Fruit fly (Drosophila melanogaster) whole organism, embryonic: ENCODE measurements around the gene Prp5.

Source experiments
- CG10209 ChIP-seq: fragments of 200-800 bp; sonication (Bioruptor generic); optimal IDR thresholded peaks from 3 replicates; lab custom pipeline; 2017; ENCODE audit warnings: missing biosample characterization, mild to moderate bottlenecking, missing genetic modification characterization, missing genetic modification reagents
- CG10431 ChIP-seq: fragments of 200-800 bp; sonication (Bioruptor generic); optimal IDR thresholded peaks from 3 replicates; lab custom pipeline; 2018; ENCODE audit warnings: missing biosample characterization, mild to moderate bottlenecking, missing genetic modification characterization
- CG10979 ChIP-seq: fragments of 200-800 bp; sonication (Bioruptor generic); optimal IDR thresholded peaks from 2 replicates; lab custom pipeline; 2018; ENCODE audit warnings: missing biosample characterization, mild to moderate bottlenecking, missing genetic modification characterization, moderate library complexity
- CG13894 ChIP-seq: fragments of 200-800 bp; sonication (Bioruptor generic); optimal IDR thresholded peaks from 3 replicates; lab custom pipeline; 2018; ENCODE audit warnings: missing biosample characterization, mild to moderate bottlenecking, missing genetic modification characterization, moderate library complexity
- CG14050 ChIP-seq: fragments of 200-800 bp; sonication (Bioruptor generic); IDR thresholded peaks from 3 replicates; pipeline ENCODE4 v1.3.6; 2022; ENCODE audit warnings: missing biosample characterization, missing genetic modification characterization
- CG14860 ChIP-seq: fragments of 200-800 bp; sonication (Bioruptor generic); IDR thresholded peaks from 3 replicates; pipeline ENCODE4 v1.3.6; 2022; ENCODE audit warnings: missing biosample characterization, missing genetic modification characterization; ENCODE audit not compliant: partially characterized antibody
- CG15601 ChIP-seq: fragments of 200-800 bp; sonication (Bioruptor generic); optimal IDR thresholded peaks from 3 replicates; lab custom pipeline; 2019; ENCODE audit warnings: missing biosample characterization, mild to moderate bottlenecking, missing genetic modification characterization, moderate library complexity
- CG17328 ChIP-seq: fragments of 200-800 bp; sonication (Bioruptor generic); IDR thresholded peaks from 2 replicates; pipeline ENCODE4 v1.3.6; 2022; ENCODE audit warnings: missing biosample characterization, missing genetic modification characterization
- CG18262 ChIP-seq: fragments of 200-800 bp; optimal IDR thresholded peaks from 3 replicates; lab custom pipeline; 2019; ENCODE audit warnings: missing biosample characterization, mild to moderate bottlenecking, missing genetic modification characterization, moderate library complexity
- CG2678 ChIP-seq: fragments of 200-800 bp; sonication (Bioruptor generic); optimal IDR thresholded peaks from 3 replicates; lab custom pipeline; 2019; ENCODE audit warnings: missing biosample characterization, mild to moderate bottlenecking, missing genetic modification characterization, moderate library complexity
- CG6689 ChIP-seq: fragments of 200-800 bp; sonication (Bioruptor generic); IDR thresholded peaks from 2 replicates; pipeline ENCODE4 v1.3.6; 2022; ENCODE audit warnings: missing biosample characterization, missing genetic modification characterization
- CG7556 ChIP-seq: fragments of 200-800 bp; sonication (Bioruptor generic); optimal IDR thresholded peaks from 2 replicates; lab custom pipeline; 2017; ENCODE audit warnings: missing biosample characterization, mild to moderate bottlenecking, missing genetic modification characterization
- CG9609 ChIP-seq: fragments of 200-800 bp; sonication (Bioruptor generic); optimal IDR thresholded peaks from 3 replicates; lab custom pipeline; 2016; ENCODE audit warnings: missing biosample characterization, missing genetic modification characterization
- D19B ChIP-seq: fragments of 200-800 bp; sonication (Bioruptor generic); optimal IDR thresholded peaks from 2 replicates; lab custom pipeline; 2017; ENCODE audit warnings: missing biosample characterization, mild to moderate bottlenecking, missing genetic modification characterization
- Dek ChIP-seq: fragments of 200-800 bp; sonication (Bioruptor generic); optimal IDR thresholded peaks from 3 replicates; lab custom pipeline; 2019; ENCODE audit warnings: missing biosample characterization, mild to moderate bottlenecking, missing genetic modification characterization, moderate library complexity
- Dfd ChIP-seq, 2 experiments: fragments of >200 bp; optimal IDR thresholded peaks; 2 replicates each; lab custom pipeline; 2017; ENCODE audit warnings: missing biosample characterization in 2 of 2, missing genetic modification characterization in 2 of 2
- Dip3 ChIP-seq: fragments of 200-800 bp; sonication (Bioruptor generic); optimal IDR thresholded peaks from 3 replicates; lab custom pipeline; 2016; ENCODE audit warnings: missing biosample characterization, missing genetic modification characterization
- Dref ChIP-seq: fragments of 200-800 bp; sonication (Bioruptor generic); IDR thresholded peaks from 2 replicates; pipeline ENCODE4 v1.3.6; 2022; ENCODE audit warnings: missing biosample characterization, missing genetic modification characterization
- Fer1 ChIP-seq: fragments of 200-800 bp; sonication (Bioruptor generic); optimal IDR thresholded peaks from 2 replicates; lab custom pipeline; 2017; ENCODE audit warnings: missing biosample characterization, mild to moderate bottlenecking, missing genetic modification characterization
- Fer2 ChIP-seq: fragments of 200-800 bp; sonication (Bioruptor generic); optimal IDR thresholded peaks from 2 replicates; lab custom pipeline; 2018; ENCODE audit warnings: missing biosample characterization, mild to moderate bottlenecking, missing genetic modification characterization, moderate library complexity
- HLH3B ChIP-seq: fragments of 200-800 bp; sonication (Bioruptor generic); IDR thresholded peaks from 2 replicates; pipeline ENCODE4 v1.3.6; 2022; ENCODE audit warnings: missing biosample characterization, missing genetic modification characterization
- Lhr ChIP-seq: fragments of 200-800 bp; sonication (Bioruptor generic); optimal IDR thresholded peaks from 3 replicates; lab custom pipeline; 2017; ENCODE audit warnings: mild to moderate bottlenecking, missing biosample characterization, missing genetic modification reagents, missing genetic modification characterization
- MESR4 ChIP-seq: fragments of 200-800 bp; sonication (Bioruptor generic); optimal IDR thresholded peaks from 2 replicates; lab custom pipeline; 2018; ENCODE audit warnings: missing biosample characterization, mild to moderate bottlenecking, missing genetic modification characterization, moderate library complexity
- NC2α ChIP-seq: fragments of 200-800 bp; sonication (Bioruptor generic); optimal IDR thresholded peaks from 2 replicates; lab custom pipeline; 2016; ENCODE audit warnings: missing biosample characterization, missing genetic modification characterization
- Oli ChIP-seq: fragments of 200-800 bp; sonication (Bioruptor generic); optimal IDR thresholded peaks from 2 replicates; lab custom pipeline; 2018; ENCODE audit warnings: missing biosample characterization, mild to moderate bottlenecking, missing genetic modification characterization, moderate library complexity
- Sox102F ChIP-seq: fragments of 200-800 bp; sonication (Bioruptor generic); optimal IDR thresholded peaks from 2 replicates; lab custom pipeline; 2018; ENCODE audit warnings: missing biosample characterization, mild to moderate bottlenecking, missing genetic modification characterization, moderate library complexity
- Stat92E ChIP-seq, 3 experiments: fragments of >200 bp in 2 of 3; fragments of 200-800 bp in 1 of 3; sonication (Bioruptor generic) in 1 of 3; optimal IDR thresholded peaks; 2 replicates each; lab custom pipeline; 2017 to 2019; ENCODE audit warnings: missing biosample characterization in 3 of 3, missing genetic modification characterization in 3 of 3, mild to moderate bottlenecking in 1 of 3, moderate library complexity in 1 of 3
- Xbp1 ChIP-seq: fragments of 200-800 bp; sonication (Bioruptor generic); optimal IDR thresholded peaks from 3 replicates; lab custom pipeline; 2016; ENCODE audit warnings: missing biosample characterization, mild to moderate bottlenecking, missing genetic modification characterization
- al ChIP-seq: fragments of 200-800 bp; sonication (Bioruptor generic); IDR thresholded peaks from 2 replicates; pipeline ENCODE4 v1.3.6; 2022; ENCODE audit warnings: missing biosample characterization, missing genetic modification characterization
- croc ChIP-seq: fragments of 200-800 bp; sonication (Bioruptor generic); conservative IDR thresholded peaks from 3 replicates; pipeline ENCODE4 v1.3.6; 2022; ENCODE audit warnings: missing biosample characterization, missing genetic modification characterization
- crp ChIP-seq, 2 experiments: fragments of 200-800 bp; sonication (Bioruptor generic); optimal IDR thresholded peaks; 2 replicates in 1 of 2; 3 replicates in 1 of 2; lab custom pipeline; 2017; ENCODE audit warnings: missing biosample characterization in 2 of 2, missing genetic modification characterization in 2 of 2, mild to moderate bottlenecking in 1 of 2, moderate library complexity in 1 of 2
- dmrt11E ChIP-seq: fragments of 200-800 bp; sonication (Bioruptor generic); optimal IDR thresholded peaks from 3 replicates; lab custom pipeline; 2018; ENCODE audit warnings: missing biosample characterization, mild to moderate bottlenecking, missing genetic modification characterization, moderate library complexity
- dpn ChIP-seq, 2 experiments: fragments of 200-800 bp; sonication (Bioruptor generic); optimal IDR thresholded peaks; 3 replicates each; lab custom pipeline; 2016; ENCODE audit warnings: missing biosample characterization in 2 of 2, missing genetic modification characterization in 2 of 2
- fd3F ChIP-seq: fragments of 200-800 bp; sonication (Bioruptor generic); optimal IDR thresholded peaks from 2 replicates; lab custom pipeline; 2018; ENCODE audit warnings: missing biosample characterization, mild to moderate bottlenecking, missing genetic modification characterization, moderate library complexity
- fd96Cb ChIP-seq: fragments of 200-800 bp; sonication (Bioruptor generic); optimal IDR thresholded peaks from 2 replicates; lab custom pipeline; 2018; ENCODE audit warnings: missing biosample characterization, mild to moderate bottlenecking, missing genetic modification characterization, moderate library complexity
- grau ChIP-seq: fragments of 200-800 bp; optimal IDR thresholded peaks from 3 replicates; lab custom pipeline; 2019; ENCODE audit warnings: missing biosample characterization, mild to moderate bottlenecking, missing genetic modification characterization, moderate library complexity
- kah ChIP-seq: fragments of 200-800 bp; sonication (Bioruptor generic); optimal IDR thresholded peaks from 2 replicates; lab custom pipeline; 2018; ENCODE audit warnings: missing biosample characterization, mild to moderate bottlenecking, missing genetic modification characterization
- mam ChIP-seq: fragments of 200-800 bp; sonication (Bioruptor generic); optimal IDR thresholded peaks from 3 replicates; lab custom pipeline; 2016; ENCODE audit warnings: missing biosample characterization, missing genetic modification characterization
- mirr ChIP-seq: fragments of 200-800 bp; sonication (Bioruptor generic); optimal IDR thresholded peaks from 3 replicates; lab custom pipeline; 2018; ENCODE audit warnings: missing biosample characterization, mild to moderate bottlenecking, missing genetic modification characterization
- mld ChIP-seq: fragments of 200-800 bp; sonication (Bioruptor generic); IDR thresholded peaks from 3 replicates; pipeline ENCODE4 v1.3.6; 2022; ENCODE audit warnings: missing biosample characterization, missing genetic modification characterization; ENCODE audit not compliant: partially characterized antibody
- nau ChIP-seq: fragments of 200-800 bp; sonication (Bioruptor generic); optimal IDR thresholded peaks from 3 replicates; lab custom pipeline; 2017; ENCODE audit warnings: missing biosample characterization, mild to moderate bottlenecking, missing genetic modification characterization, missing genetic modification reagents
- p53 ChIP-seq: fragments of 200-800 bp; sonication (Bioruptor generic); optimal IDR thresholded peaks from 2 replicates; lab custom pipeline; 2016; ENCODE audit warnings: missing biosample characterization, missing genetic modification characterization
- phol ChIP-seq: fragments of 200-800 bp; sonication (Bioruptor generic); optimal IDR thresholded peaks from 3 replicates; lab custom pipeline; 2018; ENCODE audit warnings: missing biosample characterization, mild to moderate bottlenecking, missing genetic modification characterization, moderate library complexity
- rib ChIP-seq: fragments of 200-800 bp; sonication (Bioruptor generic); IDR thresholded peaks from 2 replicates; pipeline ENCODE4 v1.3.6; 2022; ENCODE audit warnings: missing biosample characterization, missing genetic modification characterization
- sr ChIP-seq: fragments of 200-800 bp; sonication (Bioruptor generic); IDR thresholded peaks from 3 replicates; pipeline ENCODE4 v1.3.6; 2022; ENCODE audit warnings: missing biosample characterization, missing genetic modification characterization
- ttk ChIP-seq: fragments of 200-800 bp; sonication (Bioruptor generic); IDR thresholded peaks from 2 replicates; pipeline ENCODE4 v2.1.2; 2022; ENCODE audit warnings: missing biosample characterization, missing genetic modification characterization
- unpg ChIP-seq: fragments of 200-800 bp; sonication (Bioruptor generic); optimal IDR thresholded peaks from 3 replicates; lab custom pipeline; 2018; ENCODE audit warnings: missing biosample characterization, mild to moderate bottlenecking, missing genetic modification characterization, moderate library complexity
- vnd ChIP-seq: fragments of 200-800 bp; sonication (Bioruptor generic); IDR thresholded peaks from 3 replicates; pipeline ENCODE4 v1.3.6; 2022; ENCODE audit warnings: missing biosample characterization, missing genetic modification characterization; ENCODE audit not compliant: partially characterized antibody
- wdn ChIP-seq: fragments of 200-800 bp; sonication (Bioruptor generic); IDR thresholded peaks from 2 replicates; pipeline ENCODE4 v1.3.6; 2022; ENCODE audit warnings: missing biosample characterization, missing genetic modification characterization
- zen ChIP-seq: fragments of 200-800 bp; sonication (Bioruptor generic); optimal IDR thresholded peaks from 3 replicates; lab custom pipeline; 2018; ENCODE audit warnings: missing biosample characterization, mild to moderate bottlenecking, missing genetic modification characterization, moderate library complexity

Prp5 gene

dm6 chrX:15364467-15364866, 19.5 kb downstream of the Prp5 start (continued):
- TF ChIP-seq Fer1 (GFP tag; lab: Kevin White, UChicago) (peak; percentile 1), CG15601 (tag; lab: Kevin White, UChicago) (peak; percentile 31), CG13894 (tag; lab: Kevin White, UChicago) (no peak), zen (tag; lab: Kevin White, UChicago) (no peak), mirr (GFP tag; lab: Kevin White, UChicago) (no peak), p53 (no peak), crp (GFP tag; optimal IDR thresholded peaks at IDR 0.05; lab: Kevin White, UChicago) (no peak), nau (GFP tag; lab: Kevin White, UChicago) (no peak), dpn (GFP tag; optimal IDR thresholded peaks at IDR 0.05; lab: Kevin White, UChicago) (no peak), ttk (GFP tag; lab: Robert Waterston, UW) (no peak), D19B (GFP tag; lab: Kevin White, UChicago) (no peak), CG2678 (tag; lab: Kevin White, UChicago) (peak; percentile 55), rib (GFP tag; lab: Robert Waterston, UW) (no peak), CG14050 (GFP tag; lab: Robert Waterston, UW) (no peak), CG10431 (GFP tag; lab: Kevin White, UChicago) (no peak), CG17328 (GFP tag; lab: Robert Waterston, UW) (no peak), fd3F (GFP tag; lab: Kevin White, UChicago) (no peak), Dref (GFP tag; lab: Robert Waterston, UW) (no peak), al (GFP tag; lab: Robert Waterston, UW) (no peak), CG9609 (GFP tag; lab: Kevin White, UChicago) (no peak), sr (GFP tag; lab: Robert Waterston, UW) (no peak), CG18262 (tag; lab: Kevin White, UChicago) (peak; percentile 72), Oli (tag; lab: Kevin White, UChicago) (peak; percentile 52), grau (peak; percentile 43), dmrt11E (tag; lab: Kevin White, UChicago) (peak; percentile 42), NC2α (GFP tag; lab: Kevin White, UChicago) (no peak), Dip3 (no peak), CG10209 (GFP tag; lab: Kevin White, UChicago) (peak; percentile 13), unpg (no peak), vnd (GFP tag; lab: Robert Waterston, UW) (no peak), CG14860 (no peak), croc (GFP tag; lab: Robert Waterston, UW) (no peak), fd96Cb (peak; percentile 50), Fer2 (tag; lab: Kevin White, UChicago) (no peak), Xbp1 (GFP tag; lab: Kevin White, UChicago) (peak; percentile 25), CG7556 (GFP tag; lab: Kevin White, UChicago) (peak; percentile 53), Dek (tag; lab: Kevin White, UChicago) (no peak), CG6689 (GFP tag; lab: Robert Waterston, UW) (0 out of 2 replicates have a peak, but pooled peaks have one; percentile 12), phol (tag; lab: Kevin White, UChicago) (peak; percentile 52), Sox102F (GFP tag; lab: Kevin White, UChicago) (peak; percentile 38), kah (GFP tag; lab: Kevin White, UChicago) (no peak), MESR4 (no peak), CG10979 (tag; lab: Kevin White, UChicago) (peak; percentile 63), Stat92E (GFP tag; optimal IDR thresholded peaks at IDR 0.05; lab: Kevin White, UChicago) (no peak), wdn (GFP tag; lab: Robert Waterston, UW) (no peak), mam (no peak), Lhr (GFP tag; lab: Kevin White, UChicago) (no peak), mld (GFP tag; lab: Robert Waterston, UW) (no peak), Dfd (GFP tag; optimal IDR thresholded peaks at IDR 0.05; lab: Kevin White, UChicago) (no peak), HLH3B (GFP tag; lab: Robert Waterston, UW) (no peak)
